Worm (Caenorhabditis elegans) whole organism, young adult: ENCODE results near the gene ZK643.6.

Experiments used
- B0035.1 ChIP-seq: sonication (generic microtip); optimal IDR thresholded peaks from 2 replicates; lab custom pipeline; 2016; ENCODE audit warnings: missing genetic modification characterization, mild to moderate bottlenecking, missing compliant biosample characterization, missing genotype, missing genetic modification reagents
- C17E4.6 ChIP-seq: fragments of 200-800 bp; sonication (Bioruptor generic); IDR thresholded peaks from 2 replicates; pipeline ENCODE4 v1.3.6; 2022; ENCODE audit warnings: missing genetic modification reagents, missing genetic modification characterization, missing compliant biosample characterization
- D2030.7 ChIP-seq: fragments of 200-800 bp; sonication (Bioruptor generic); IDR thresholded peaks from 2 replicates; pipeline ENCODE4 v1.3.6; 2022; ENCODE audit warnings: missing genetic modification reagents, missing genetic modification characterization, missing compliant biosample characterization
- F10E7.11 ChIP-seq: sonication (generic microtip); optimal IDR thresholded peaks from 2 replicates; lab custom pipeline; 2017; ENCODE audit warnings: mild to moderate bottlenecking, missing genetic modification characterization, moderate library complexity, missing compliant biosample characterization
- F33H1.4 ChIP-seq: fragments of 200-800 bp; sonication (Bioruptor generic); IDR thresholded peaks from 2 replicates; pipeline ENCODE4 v1.3.6; 2022; ENCODE audit warnings: missing genetic modification reagents, missing genetic modification characterization, missing compliant biosample characterization
- F57A8.1 ChIP-seq: fragments of 200-800 bp; sonication (Bioruptor generic); optimal IDR thresholded peaks from 2 replicates; lab custom pipeline; 2018; ENCODE audit warnings: mild to moderate bottlenecking, missing genetic modification characterization, moderate library complexity, missing compliant biosample characterization
- F57C9.4 ChIP-seq: sonication (generic microtip); optimal IDR thresholded peaks from 2 replicates; lab custom pipeline; 2017; ENCODE audit warnings: mild to moderate bottlenecking, missing genetic modification characterization, missing compliant biosample characterization
- K11D2.4 ChIP-seq: fragments of 200-800 bp; sonication (Bioruptor generic); IDR thresholded peaks from 2 replicates; pipeline ENCODE4 v1.3.6; 2022; ENCODE audit warnings: missing genetic modification reagents, missing genetic modification characterization, missing compliant biosample characterization
- K12H6.12 ChIP-seq: fragments of 200-800 bp; sonication (Bioruptor generic); optimal IDR thresholded peaks from 2 replicates; lab custom pipeline; 2018; ENCODE audit warnings: mild to moderate bottlenecking, missing genetic modification characterization, missing compliant biosample characterization
- T26A5.8 ChIP-seq: sonication (generic microtip); optimal IDR thresholded peaks from 2 replicates; lab custom pipeline; 2016; ENCODE audit warnings: missing genetic modification characterization, missing compliant biosample characterization
- Y56A3A.18 ChIP-seq: fragments of 200-800 bp; sonication (Bioruptor generic); IDR thresholded peaks from 2 replicates; pipeline ENCODE4 v1.3.6; 2022; ENCODE audit warnings: missing genetic modification reagents, missing genetic modification characterization, missing compliant biosample characterization
- Y67H2A.10 ChIP-seq: fragments of 200-800 bp; sonication (Bioruptor generic); conservative IDR thresholded peaks from 2 replicates; pipeline ENCODE4 v1.3.6; 2022; ENCODE audit warnings: missing genetic modification reagents, missing genetic modification characterization, missing compliant biosample characterization
- Y79H2A.3 ChIP-seq: fragments of 200-800 bp; sonication (Bioruptor generic); conservative IDR thresholded peaks from 2 replicates; pipeline ENCODE4 v1.3.6; 2022; ENCODE audit warnings: missing genetic modification reagents, missing genetic modification characterization, missing compliant biosample characterization
- ZK185.1 ChIP-seq: sonication (generic microtip); optimal IDR thresholded peaks from 2 replicates; lab custom pipeline; 2016; ENCODE audit warnings: mild to moderate bottlenecking, missing genetic modification characterization, missing compliant biosample characterization; ENCODE audit not compliant: poor library complexity, severe bottlenecking
- akir-1 ChIP-seq: fragments of 200-800 bp; sonication (Bioruptor generic); optimal IDR thresholded peaks from 2 replicates; lab custom pipeline; 2018; ENCODE audit warnings: mild to moderate bottlenecking, missing genetic modification characterization, moderate library complexity, missing compliant biosample characterization
- athp-1 ChIP-seq: sonication (generic microtip); optimal IDR thresholded peaks from 2 replicates; lab custom pipeline; 2017; ENCODE audit warnings: mild to moderate bottlenecking, missing genetic modification characterization, missing compliant biosample characterization
- attf-5 ChIP-seq: fragments of 200-800 bp; sonication (Bioruptor generic); optimal IDR thresholded peaks from 2 replicates; lab custom pipeline; 2018; ENCODE audit warnings: mild to moderate bottlenecking, missing genetic modification characterization, missing compliant biosample characterization
- cebp-1 ChIP-seq, 2 experiments: fragments of 200-800 bp in 1 of 2; sonication (Bioruptor generic) in 1 of 2; sonication (generic microtip) in 1 of 2; IDR thresholded peaks in 1 of 2; optimal IDR thresholded peaks in 1 of 2; 2 replicates each; pipeline versions ENCODE4 v1.3.6 to Lab custom; 2017 to 2022; ENCODE audit warnings: missing compliant biosample characterization in 2 of 2, missing genetic modification characterization in 2 of 2, mild to moderate bottlenecking in 1 of 2, missing genetic modification reagents in 1 of 2, moderate library complexity in 1 of 2
- ceh-100 ChIP-seq: fragments of 200-800 bp; sonication (Bioruptor generic); IDR thresholded peaks from 2 replicates; pipeline ENCODE4 v1.3.6; 2022; ENCODE audit warnings: missing genetic modification reagents, missing genetic modification characterization, missing compliant biosample characterization
- ceh-27 ChIP-seq: fragments of 200-800 bp; sonication (Bioruptor generic); optimal IDR thresholded peaks from 2 replicates; lab custom pipeline; 2018; ENCODE audit warnings: mild to moderate bottlenecking, missing genetic modification characterization, moderate library complexity, missing compliant biosample characterization
- ceh-58 ChIP-seq: fragments of 200-800 bp; sonication (Bioruptor generic); IDR thresholded peaks from 2 replicates; pipeline ENCODE4 v1.3.6; 2022; ENCODE audit warnings: missing genetic modification characterization, missing compliant biosample characterization
- ceh-91 ChIP-seq: fragments of 200-800 bp; sonication (Bioruptor generic); IDR thresholded peaks from 2 replicates; pipeline ENCODE4 v1.3.6; 2022; ENCODE audit warnings: missing genetic modification reagents, missing genetic modification characterization, missing compliant biosample characterization
- die-1 ChIP-seq: sonication (generic microtip); optimal IDR thresholded peaks from 2 replicates; lab custom pipeline; 2016; ENCODE audit warnings: missing genotype, mild to moderate bottlenecking, missing genetic modification characterization, missing compliant biosample characterization
- egl-44 ChIP-seq: fragments of 200-800 bp; sonication (Bioruptor generic); IDR thresholded peaks from 2 replicates; pipeline ENCODE4 v1.3.6; 2022; ENCODE audit warnings: missing genetic modification reagents, missing genetic modification characterization, missing compliant biosample characterization
- fkh-3 ChIP-seq: sonication (generic microtip); optimal IDR thresholded peaks from 2 replicates; lab custom pipeline; 2016; ENCODE audit warnings: mild to moderate bottlenecking, missing genetic modification characterization, missing compliant biosample characterization
- hmg-1.2 ChIP-seq: fragments of 200-800 bp; sonication (Bioruptor generic); IDR thresholded peaks from 2 replicates; pipeline ENCODE4 v1.3.6; 2022; ENCODE audit warnings: missing genetic modification reagents, missing genetic modification characterization, missing compliant biosample characterization
- hmg-20 ChIP-seq: fragments of 200-800 bp; sonication (Bioruptor generic); IDR thresholded peaks from 2 replicates; pipeline ENCODE4 v1.3.6; 2022; ENCODE audit warnings: missing genetic modification reagents, missing genetic modification characterization, missing compliant biosample characterization
- let-607 ChIP-seq, 2 experiments: fragments of 200-800 bp in 1 of 2; sonication (Bioruptor generic) in 1 of 2; sonication (generic microtip) in 1 of 2; optimal IDR thresholded peaks; 2 replicates each; lab custom pipeline; 2016 to 2018; ENCODE audit warnings: mild to moderate bottlenecking in 2 of 2, missing compliant biosample characterization in 2 of 2, missing genetic modification characterization in 2 of 2, moderate library complexity in 2 of 2, missing genotype in 1 of 2
- lin-35 ChIP-seq, 3 experiments: fragments of 150-350 bp in 2 of 3; sonication (generic microtip) in 1 of 3; optimal IDR thresholded peaks; 2 replicates each; lab custom pipeline; 2014 to 2018; ENCODE audit warnings: missing biosample characterization in 3 of 3, missing genetic modification characterization in 3 of 3, missing genetic modification reagents in 3 of 3
- lin-40 ChIP-seq: sonication (generic microtip); optimal IDR thresholded peaks from 2 replicates; lab custom pipeline; 2016; ENCODE audit warnings: missing genetic modification characterization, mild to moderate bottlenecking, missing compliant biosample characterization, missing genotype, missing genetic modification reagents
- lir-1 ChIP-seq: fragments of 200-800 bp; sonication (Bioruptor generic); conservative IDR thresholded peaks from 2 replicates; pipeline ENCODE4 v1.3.6; 2022; ENCODE audit warnings: missing genetic modification reagents, missing genetic modification characterization, missing compliant biosample characterization
- lsl-1 ChIP-seq: fragments of 200-800 bp; sonication (Bioruptor generic); optimal IDR thresholded peaks from 2 replicates; lab custom pipeline; 2018; ENCODE audit warnings: mild to moderate bottlenecking, missing genetic modification characterization, moderate library complexity, missing compliant biosample characterization
- madf-10 ChIP-seq: sonication (generic microtip); optimal IDR thresholded peaks from 2 replicates; lab custom pipeline; 2016; ENCODE audit warnings: mild to moderate bottlenecking, missing genetic modification characterization, missing compliant biosample characterization
- madf-3 ChIP-seq: fragments of 200-800 bp; sonication (Bioruptor generic); IDR thresholded peaks from 2 replicates; pipeline ENCODE4 v1.3.6; 2022; ENCODE audit warnings: missing genetic modification reagents, missing genetic modification characterization, missing compliant biosample characterization
- madf-8 ChIP-seq: fragments of 200-800 bp; sonication (Bioruptor generic); conservative IDR thresholded peaks from 2 replicates; pipeline ENCODE4 v1.3.6; 2022; ENCODE audit warnings: missing genetic modification reagents, missing genetic modification characterization, missing compliant biosample characterization
- mel-28 ChIP-seq: sonication (generic microtip); optimal IDR thresholded peaks from 2 replicates; lab custom pipeline; 2016; ENCODE audit warnings: borderline replicate concordance, mild to moderate bottlenecking, missing genetic modification characterization, missing compliant biosample characterization
- nfya-2 ChIP-seq: fragments of 200-800 bp; sonication (Bioruptor generic); IDR thresholded peaks from 2 replicates; pipeline ENCODE4 v1.3.6; 2022; ENCODE audit warnings: missing genetic modification reagents, missing genetic modification characterization, missing compliant biosample characterization
- pbrm-1 ChIP-seq: fragments of 200-800 bp; sonication (Bioruptor generic); IDR thresholded peaks from 2 replicates; pipeline ENCODE4 v1.3.6; 2022; ENCODE audit warnings: missing genetic modification reagents, missing genetic modification characterization, missing compliant biosample characterization
- pha-4 ChIP-seq: fragments of 150-350 bp; sonication (generic microtip); optimal IDR thresholded peaks from 2 replicates; lab custom pipeline; 2014; ENCODE audit warnings: missing biosample characterization, missing genetic modification reagents, missing genetic modification characterization
- rec-8 ChIP-seq, 2 experiments: sonication (generic microtip); optimal IDR thresholded peaks; 2 replicates each; lab custom pipeline; 2016; ENCODE audit warnings: mild to moderate bottlenecking in 2 of 2, missing genetic modification characterization in 2 of 2, missing genetic modification reagents in 2 of 2, missing genotype in 2 of 2, missing biosample characterization in 1 of 2, missing compliant biosample characterization in 1 of 2, moderate library complexity in 1 of 2
- repo-1 ChIP-seq: sonication (generic microtip); optimal IDR thresholded peaks from 2 replicates; lab custom pipeline; 2017; ENCODE audit warnings: mild to moderate bottlenecking, missing genetic modification characterization, missing compliant biosample characterization
- snpc-4 ChIP-seq, 5 experiments: fragments of 150-350 bp in 1 of 5; sonication (generic microtip) in 4 of 5; optimal IDR thresholded peaks; 2 replicates each; lab custom pipeline; 2014 to 2018; ENCODE audit warnings: missing genetic modification characterization in 5 of 5, missing biosample characterization in 3 of 5, antibody characterized with exemption in 2 of 5, mild to moderate bottlenecking in 2 of 5, missing compliant biosample characterization in 2 of 5, missing genotype in 2 of 5, moderate library complexity in 2 of 5, missing genetic modification reagents in 1 of 5
- tbp1 ChIP-seq: fragments of 200-800 bp; sonication (Bioruptor generic); optimal IDR thresholded peaks from 2 replicates; lab custom pipeline; 2018; ENCODE audit warnings: mild to moderate bottlenecking, missing genetic modification characterization, missing compliant biosample characterization
- tlf-1 ChIP-seq: fragments of 200-800 bp; sonication (Bioruptor generic); optimal IDR thresholded peaks from 2 replicates; lab custom pipeline; 2018; ENCODE audit warnings: mild to moderate bottlenecking, missing genetic modification characterization, missing compliant biosample characterization
- xnd-1 ChIP-seq: sonication (generic microtip); optimal IDR thresholded peaks from 2 replicates; lab custom pipeline; 2016; ENCODE audit warnings: missing genotype, missing genetic modification reagents, missing genetic modification characterization, missing compliant biosample characterization

Gene ZK643.6

DNA sequence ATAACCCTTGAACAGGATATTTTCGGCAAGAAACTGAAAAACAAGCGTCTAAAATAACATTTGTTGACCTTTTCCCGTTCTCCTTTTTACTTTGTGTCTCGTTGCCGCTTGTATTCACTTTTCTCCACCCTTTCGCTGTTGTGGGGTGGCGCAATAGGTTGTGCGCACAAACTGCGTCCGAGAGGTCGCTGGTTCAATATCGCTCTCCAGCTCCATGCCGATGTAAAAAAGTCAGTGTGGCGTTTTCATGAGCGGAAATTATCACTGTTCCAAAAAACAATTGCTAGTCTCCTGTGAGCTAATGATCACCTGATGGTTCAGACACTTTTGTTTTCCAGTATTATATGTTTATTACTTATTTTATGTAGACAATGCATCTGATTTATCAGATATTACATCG, 23.0 kb downstream of the ZK643.6 start (continued):
- TF ChIP-seq ZK185.1 (tag; lab: Kevin White, UChicago), result peak; percentile 81
- no peak for TF ChIP-seq nfya-2 (GFP tag; lab: Robert Waterston, UW)
- TF ChIP-seq cebp-1 (GFP tag; IDR thresholded peaks at IDR 0.05; lab: Robert Waterston, UW), result 0 out of 2 replicates have a peak, but pooled peaks have one; percentile 47
- TF ChIP-seq cebp-1 (tag; optimal IDR thresholded peaks at IDR 0.05; lab: Kevin White, UChicago), result no peak
- TF ChIP-seq fkh-3 (tag; lab: Kevin White, UChicago), result peak; percentile 66
- TF ChIP-seq T26A5.8, result peak; percentile 36
- TF ChIP-seq K12H6.12 (tag; lab: Kevin White, UChicago), result peak; percentile 84
- TF ChIP-seq akir-1 (GFP tag; lab: Kevin White, UChicago), result peak; percentile 68
- TF ChIP-seq ceh-100 (GFP tag; lab: Robert Waterston, UW), result peak; percentile 65
- no peak for TF ChIP-seq ceh-58 (GFP tag; lab: Robert Waterston, UW)
- TF ChIP-seq mel-28 (tag; lab: Kevin White, UChicago), result peak; percentile 46
- peak; percentile 35 for TF ChIP-seq tlf-1 (GFP tag; lab: Kevin White, UChicago)
- 0 out of 2 replicates have a peak, but pooled peaks have one; percentile 37 for TF ChIP-seq egl-44 (GFP tag; lab: Robert Waterston, UW)
- TF ChIP-seq hmg-1.2 (GFP tag; lab: Robert Waterston, UW), result peak; percentile 70
- TF ChIP-seq pha-4 (tag; lab: Kevin White, UChicago), result no peak
- TF ChIP-seq tbp1 (GFP tag; lab: Kevin White, UChicago), result peak; percentile 94
- TF ChIP-seq K11D2.4 (GFP tag; lab: Robert Waterston, UW), result no peak; the same call in 1 of the 2 replicates
- TF ChIP-seq let-607 (tag; optimal IDR thresholded peaks at IDR 0.05; lab: Kevin White, UChicago), result peak; percentile 45 to 65
- peak; percentile 79 for TF ChIP-seq lin-40
- peak; percentile 81 for TF ChIP-seq madf-10
- TF ChIP-seq F10E7.11 (tag; lab: Kevin White, UChicago), result peak; percentile 24
- TF ChIP-seq rec-8 (tag; optimal IDR thresholded peaks at IDR 0.05; lab: Kevin White, UChicago), result peak; percentile 63 to 87
- peak; percentile 50; the same call in 1 of the 2 replicates for TF ChIP-seq hmg-20 (GFP tag; lab: Robert Waterston, UW)
- TF ChIP-seq madf-3 (GFP tag; lab: Robert Waterston, UW), result 0 out of 2 replicates have a peak, but pooled peaks have one; percentile 14
- TF ChIP-seq Y67H2A.10 (GFP tag; lab: Robert Waterston, UW), result no peak
- 0 out of 2 replicates have a peak, but pooled peaks have one; percentile 55 for TF ChIP-seq Y79H2A.3 (GFP tag; lab: Robert Waterston, UW)
- TF ChIP-seq ceh-27 (GFP tag; lab: Kevin White, UChicago), result peak; percentile 77
- TF ChIP-seq pbrm-1 (GFP tag; lab: Robert Waterston, UW), result peak; percentile 76; the same call in 1 of the 2 replicates
- peak in 1 of 3 experiments; percentile 61 for TF ChIP-seq lin-35 (GFP tag; optimal IDR thresholded peaks at IDR 0.05; lab: Kevin White, UChicago)
- peak; percentile 81 for TF ChIP-seq attf-5
- no peak for TF ChIP-seq repo-1 (tag; lab: Kevin White, UChicago)
- peak; percentile 64 for TF ChIP-seq ceh-91
- TF ChIP-seq F33H1.4 (GFP tag; lab: Robert Waterston, UW), result peak; percentile 61; the same call in 1 of the 2 replicates
- 0 out of 2 replicates have a peak, but pooled peaks have one; percentile 23 for TF ChIP-seq C17E4.6
- peak; percentile 92 for TF ChIP-seq die-1 (tag; lab: Kevin White, UChicago)
- 0 out of 2 replicates have a peak, but pooled peaks have one; percentile 58 for TF ChIP-seq lir-1 (GFP tag; lab: Robert Waterston, UW)
- no peak for TF ChIP-seq xnd-1 (tag; lab: Kevin White, UChicago)
- peak; percentile 60 for TF ChIP-seq lsl-1 (GFP tag; lab: Kevin White, UChicago)
- peak; percentile 73 for TF ChIP-seq F57A8.1 (GFP tag; lab: Kevin White, UChicago)
- peak; percentile 46 for TF ChIP-seq F57C9.4
- TF ChIP-seq madf-8, result 0 out of 2 replicates have a peak, but pooled peaks have one; percentile 24
- peak; percentile 34 for TF ChIP-seq B0035.1
- 0 out of 2 replicates have a peak, but pooled peaks have one; percentile 43 for TF ChIP-seq Y56A3A.18 (GFP tag; lab: Robert Waterston, UW)
- TF ChIP-seq snpc-4 (GFP tag; optimal IDR thresholded peaks at IDR 0.05; lab: Kevin White, UChicago), result peak; percentile 47
- peak in 3 of 4 experiments; percentile 65 to 80 (median 66) for TF ChIP-seq snpc-4 (tag; optimal IDR thresholded peaks at IDR 0.05; lab: Kevin White, UChicago)
- peak; percentile 80 for TF ChIP-seq D2030.7 (GFP tag; lab: Robert Waterston, UW)
- TF ChIP-seq athp-1 (tag; lab: Kevin White, UChicago), result peak; percentile 78
